Fruit fly (Drosophila melanogaster): ENCODE results near the gene CG43245.

The CG43245 gene

dm6 chr3L:10787652-10788330 lies 16.1 kb downstream of the CG43245 start:
- TF ChIP-seq CTCF (optimal IDR thresholded peaks at IDR 0.05): no peak
- TF ChIP-seq CG8478 (optimal IDR thresholded peaks at IDR 0.05): no peak

DNA sequence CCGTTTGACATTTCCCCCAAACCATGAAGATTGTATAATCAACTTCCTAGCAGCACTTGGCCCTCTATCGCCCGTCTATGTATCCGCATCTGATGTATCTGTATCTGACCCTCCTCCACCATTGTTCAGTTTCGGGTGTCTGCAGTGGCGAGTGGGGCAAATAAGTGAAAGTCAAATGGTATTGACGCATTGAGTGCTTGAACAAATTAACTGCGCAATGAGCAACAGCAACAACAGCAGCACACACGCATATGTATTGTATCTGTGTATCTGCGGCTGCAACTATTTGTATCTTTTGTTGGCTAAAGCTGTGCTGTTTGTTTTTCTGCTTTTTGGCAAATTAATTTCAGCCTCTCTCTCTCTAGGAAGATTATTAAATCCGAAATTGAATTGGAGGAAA lies 16.9 kb downstream of the CG43245 start:
- TF ChIP-seq CG8478 (optimal IDR thresholded peaks at IDR 0.05): no peak
- no peak for TF ChIP-seq CTCF (optimal IDR thresholded peaks at IDR 0.05)

dm6 chr3L:10788991-10789390 lies 17.3 kb downstream of the CG43245 start:
- TF ChIP-seq CG8478 (optimal IDR thresholded peaks at IDR 0.05) (no peak), CTCF (optimal IDR thresholded peaks at IDR 0.05) (no peak)

dm6 chr3L:10791681-10792529 lies 20.2 kb downstream of the CG43245 start:
- TF ChIP-seq CG8478 (optimal IDR thresholded peaks at IDR 0.05): no peak
- no peak for TF ChIP-seq CTCF (optimal IDR thresholded peaks at IDR 0.05)

dm6 chr3L:10792569-10792968 lies 20.8 kb downstream of the CG43245 start:
- TF ChIP-seq CG8478 (optimal IDR thresholded peaks at IDR 0.05) (no peak), CTCF (optimal IDR thresholded peaks at IDR 0.05) (no peak)

- no peak for TF ChIP-seq CTCF (optimal IDR thresholded peaks at IDR 0.05)
- TF ChIP-seq CG8478 (optimal IDR thresholded peaks at IDR 0.05): no peak
Measured at dm6 chr3L:10793250-10793649, 21.5 kb downstream of the CG43245 start.

- TF ChIP-seq CTCF (optimal IDR thresholded peaks at IDR 0.05) (no peak), CG8478 (optimal IDR thresholded peaks at IDR 0.05) (no peak)
Measured at dm6 chr3L:10793889-10794478, 22.3 kb downstream of the CG43245 start.

DNA sequence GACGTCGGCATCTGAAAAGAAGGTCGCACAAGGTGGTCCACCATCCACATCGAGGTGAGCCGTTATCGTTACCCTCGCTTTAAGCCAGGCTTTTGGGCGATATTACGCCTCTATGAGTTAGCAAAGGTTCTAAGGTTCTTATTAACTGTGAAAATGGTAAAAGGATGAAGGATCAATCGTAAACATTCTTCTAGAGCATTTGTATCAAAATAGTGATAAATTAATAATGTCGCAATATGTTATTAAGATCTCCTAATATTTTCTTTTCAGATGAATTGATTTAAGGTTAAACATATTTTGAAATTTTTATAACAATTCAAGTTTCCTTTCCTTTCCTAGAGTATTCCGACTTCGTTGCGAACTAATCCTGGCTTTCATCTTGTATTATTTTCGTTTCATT lies 24.2 kb downstream of the CG43245 start:
- TF ChIP-seq CTCF (optimal IDR thresholded peaks at IDR 0.05): no peak
- TF ChIP-seq CG8478 (optimal IDR thresholded peaks at IDR 0.05): no peak

- TF ChIP-seq CG8478 (optimal IDR thresholded peaks at IDR 0.05) (no peak), CTCF (optimal IDR thresholded peaks at IDR 0.05) (no peak)
Measured at dm6 chr3L:10799988-10800387, 28.3 kb downstream of the CG43245 start.

DNA sequence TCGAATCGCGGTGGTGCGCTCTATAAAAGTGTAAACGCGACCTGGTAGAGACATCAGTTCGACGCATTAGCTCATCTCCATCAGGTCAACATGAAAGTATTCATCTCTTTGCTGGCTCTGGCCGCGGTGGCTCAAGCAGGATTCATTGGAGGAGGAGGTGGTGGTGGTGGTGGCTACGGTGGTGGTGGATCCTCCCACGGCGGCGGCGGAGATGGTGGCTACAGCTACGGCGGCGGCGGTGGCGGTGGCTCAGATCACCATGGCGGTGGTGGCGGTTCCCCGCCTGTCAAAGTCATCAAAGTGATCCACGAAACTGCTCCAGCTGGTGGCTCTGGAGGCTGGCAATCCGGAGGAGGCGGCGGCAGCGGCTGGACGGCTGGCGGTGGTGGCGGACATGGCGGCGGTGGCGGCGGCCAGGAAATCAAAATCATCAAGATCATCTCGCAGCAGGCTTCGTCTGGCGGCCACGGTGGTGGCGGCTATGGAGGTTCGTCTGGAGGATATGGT lies 29.5 kb downstream of the CG43245 start, which contains the start of gene CG12523:
Gene CG12523 (plus strand): TSS at position 51 of the 507 bp plus-strand sequence.
- TF ChIP-seq CG8478 (optimal IDR thresholded peaks at IDR 0.05) (no peak), CTCF (optimal IDR thresholded peaks at IDR 0.05) (no peak)

DNA sequence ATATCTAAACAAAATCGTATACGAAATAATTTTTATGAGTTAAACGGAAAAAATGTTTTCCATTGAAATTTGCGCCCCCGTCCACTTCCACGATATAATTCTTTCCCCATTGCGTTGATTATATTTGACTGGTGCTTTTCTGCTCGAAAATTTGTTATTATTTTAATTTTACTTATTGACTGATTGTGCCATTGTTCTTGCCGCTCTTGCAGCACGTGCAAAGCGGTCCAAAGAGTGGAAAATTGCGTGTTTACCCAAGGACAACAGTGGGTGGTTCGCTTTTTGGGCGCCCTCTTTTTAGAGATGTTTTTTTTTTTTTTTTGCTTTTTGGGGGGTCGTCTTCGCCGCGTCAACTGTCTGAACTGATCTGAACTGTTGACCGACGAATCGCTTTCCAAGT lies 31.4 kb downstream of the CG43245 start:
- TF ChIP-seq CTCF (optimal IDR thresholded peaks at IDR 0.05) (no peak), CG8478 (optimal IDR thresholded peaks at IDR 0.05) (no peak)

dm6 chr3L:10808982-10809381 lies 37.3 kb downstream of the CG43245 start:
- TF ChIP-seq CG8478 (optimal IDR thresholded peaks at IDR 0.05) (no peak), CTCF (optimal IDR thresholded peaks at IDR 0.05) (no peak)

DNA sequence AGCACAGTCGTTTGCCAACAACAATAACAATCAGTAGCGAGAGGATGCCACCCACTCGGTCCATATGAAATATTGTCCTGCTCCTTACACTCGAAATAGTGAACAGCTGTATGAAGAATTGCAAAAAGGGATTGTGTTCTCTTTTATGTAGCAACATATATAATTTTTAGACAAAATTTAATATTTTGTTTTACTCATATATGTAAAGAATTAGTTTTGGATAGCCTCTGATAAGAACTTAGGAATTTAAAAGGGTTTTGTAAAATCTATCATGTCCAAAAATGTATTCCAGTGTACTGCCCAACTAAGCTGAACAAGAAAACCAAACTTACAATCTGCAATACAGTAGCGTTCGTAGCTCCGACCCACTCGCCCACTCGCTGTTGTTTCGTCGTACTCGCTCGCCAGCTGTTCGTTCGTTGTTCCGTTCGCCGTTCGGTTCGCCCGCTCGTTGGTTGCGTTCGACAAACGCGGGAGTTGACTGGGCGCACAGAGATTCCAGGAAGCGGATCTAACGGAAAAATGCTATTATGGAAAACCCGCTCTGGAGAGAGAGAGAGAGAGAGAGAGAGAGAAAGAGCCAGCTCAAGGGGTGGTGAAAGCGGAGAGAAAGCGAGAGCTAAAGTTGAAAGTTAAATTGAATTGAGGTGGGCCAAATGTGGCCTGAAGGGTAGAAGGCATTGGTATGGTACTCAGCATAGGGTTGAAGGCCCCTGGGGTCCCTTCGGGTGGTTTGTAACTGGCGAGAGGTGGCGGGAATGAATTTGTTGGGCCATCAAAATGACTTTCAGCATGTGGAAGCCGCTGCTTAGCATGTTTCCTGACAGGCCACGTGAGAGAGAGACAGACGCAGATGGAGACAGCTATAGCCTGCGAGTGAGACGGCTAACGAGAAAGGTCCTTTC lies 39.1 kb downstream of the CG43245 start:
- TF ChIP-seq CTCF (optimal IDR thresholded peaks at IDR 0.05) (no peak), CG8478 (optimal IDR thresholded peaks at IDR 0.05) (no peak)

- TF ChIP-seq CTCF (optimal IDR thresholded peaks at IDR 0.05) (no peak), CG8478 (optimal IDR thresholded peaks at IDR 0.05) (no peak)
Measured at dm6 chr3L:10811881-10812280, 40.2 kb downstream of the CG43245 start.
